Worm (Caenorhabditis elegans) whole organism, late embryonic: ENCODE results near the gene hid-1.

Experiments used
- K02D7.2 ChIP-seq: sonication (generic microtip); optimal IDR thresholded peaks from 2 replicates; lab custom pipeline; 2017; ENCODE audit warnings: mild to moderate bottlenecking, missing genetic modification characterization, missing compliant biosample characterization
- K09A11.1 ChIP-seq: sonication (generic microtip); optimal IDR thresholded peaks from 2 replicates; lab custom pipeline; 2017; ENCODE audit warnings: antibody characterized with exemption, mild to moderate bottlenecking, missing genetic modification characterization, missing compliant biosample characterization; ENCODE audit not compliant: insufficient read depth
- T23F11.4 ChIP-seq: fragments of 200-800 bp; sonication (Bioruptor generic); optimal IDR thresholded peaks from 2 replicates; lab custom pipeline; 2018; ENCODE audit warnings: mild to moderate bottlenecking, missing genetic modification characterization, missing compliant biosample characterization
- ahr-1 ChIP-seq: sonication (generic microtip); optimal IDR thresholded peaks from 2 replicates; lab custom pipeline; 2016; ENCODE audit warnings: missing genetic modification characterization, missing compliant biosample characterization
- ama-1 ChIP-seq: fragments of 150-350 bp; optimal IDR thresholded peaks from 2 replicates; lab custom pipeline; 2014
- ceh-18 ChIP-seq: sonication (generic microtip); optimal IDR thresholded peaks from 2 replicates; lab custom pipeline; 2016; ENCODE audit warnings: missing genetic modification characterization, missing compliant biosample characterization
- ceh-22 ChIP-seq: sonication (generic microtip); optimal IDR thresholded peaks from 2 replicates; lab custom pipeline; 2017; ENCODE audit warnings: missing biosample characterization, missing genetic modification characterization
- ceh-30 ChIP-seq: fragments of 150-350 bp; optimal IDR thresholded peaks from 2 replicates; lab custom pipeline; 2014; ENCODE audit warnings: missing biosample characterization, missing genetic modification characterization
- ceh-34 ChIP-seq: sonication (generic microtip); optimal IDR thresholded peaks from 2 replicates; lab custom pipeline; 2016; ENCODE audit warnings: mild to moderate bottlenecking, missing genetic modification characterization, missing compliant biosample characterization
- ceh-45 ChIP-seq: fragments of 200-800 bp; sonication (Bioruptor generic); IDR thresholded peaks from 2 replicates; pipeline ENCODE4 v1.3.6; 2022; ENCODE audit warnings: missing genetic modification reagents, missing genetic modification characterization, missing compliant biosample characterization
- ceh-48 ChIP-seq: sonication (generic microtip); optimal IDR thresholded peaks from 2 replicates; lab custom pipeline; 2016; ENCODE audit warnings: missing genetic modification characterization, inconsistent platforms, missing compliant biosample characterization
- ceh-9 ChIP-seq: sonication (generic microtip); optimal IDR thresholded peaks from 2 replicates; lab custom pipeline; 2016; ENCODE audit warnings: mild to moderate bottlenecking, missing genetic modification characterization, inconsistent platforms, missing compliant biosample characterization
- dve-1 ChIP-seq: sonication (generic microtip); optimal IDR thresholded peaks from 2 replicates; lab custom pipeline; 2017; ENCODE audit warnings: antibody characterized with exemption, mild to moderate bottlenecking, missing genetic modification characterization, missing compliant biosample characterization
- elt-2 ChIP-seq: sonication (generic microtip); optimal IDR thresholded peaks from 2 replicates; lab custom pipeline; 2016; ENCODE audit warnings: missing genetic modification reagents, missing genetic modification characterization, missing compliant biosample characterization
- elt-4 ChIP-seq: sonication (generic microtip); optimal IDR thresholded peaks from 2 replicates; lab custom pipeline; 2016; ENCODE audit warnings: missing genetic modification characterization, missing compliant biosample characterization
- fkh-6 ChIP-seq: sonication (generic microtip); optimal IDR thresholded peaks from 2 replicates; lab custom pipeline; 2016; ENCODE audit warnings: missing genetic modification characterization, missing compliant biosample characterization
- gmeb-2 ChIP-seq: sonication (generic microtip); optimal IDR thresholded peaks from 2 replicates; lab custom pipeline; 2016; ENCODE audit warnings: missing genetic modification characterization, inconsistent platforms, missing compliant biosample characterization
- hlh-8 ChIP-seq: sonication (generic microtip); optimal IDR thresholded peaks from 2 replicates; lab custom pipeline; 2016; ENCODE audit warnings: missing genotype, missing genetic modification characterization, missing compliant biosample characterization
- mec-3 ChIP-seq: sonication (generic microtip); optimal IDR thresholded peaks from 2 replicates; lab custom pipeline; 2016; ENCODE audit warnings: borderline replicate concordance, missing genetic modification characterization, missing compliant biosample characterization
- nhr-11 ChIP-seq: fragments of 150-350 bp; optimal IDR thresholded peaks from 2 replicates; lab custom pipeline; 2014; ENCODE audit warnings: missing biosample characterization, missing genetic modification characterization
- nhr-232 ChIP-seq: sonication (generic microtip); optimal IDR thresholded peaks from 2 replicates; lab custom pipeline; 2016; ENCODE audit warnings: missing genetic modification characterization, missing compliant biosample characterization
- odd-2 ChIP-seq: sonication (generic microtip); optimal IDR thresholded peaks from 2 replicates; lab custom pipeline; 2017; ENCODE audit warnings: antibody characterized with exemption, mild to moderate bottlenecking, missing genetic modification characterization, missing compliant biosample characterization
- pax-1 ChIP-seq: fragments of 150-350 bp; optimal IDR thresholded peaks from 2 replicates; lab custom pipeline; 2014; ENCODE audit warnings: missing biosample characterization, missing genetic modification characterization
- pha-2 ChIP-seq: sonication (generic microtip); optimal IDR thresholded peaks from 2 replicates; lab custom pipeline; 2017; ENCODE audit warnings: mild to moderate bottlenecking, missing genetic modification characterization, missing compliant biosample characterization
- pqm-1 ChIP-seq: sonication (generic microtip); optimal IDR thresholded peaks from 2 replicates; lab custom pipeline; 2016; ENCODE audit warnings: missing genetic modification characterization, missing compliant biosample characterization
- pros-1 ChIP-seq: fragments of 150-350 bp; optimal IDR thresholded peaks from 2 replicates; lab custom pipeline; 2014; ENCODE audit warnings: missing biosample characterization, missing genetic modification reagents, missing genetic modification characterization
- ref-2 ChIP-seq: sonication (generic microtip); optimal IDR thresholded peaks from 2 replicates; lab custom pipeline; 2016; ENCODE audit warnings: missing genetic modification characterization, missing compliant biosample characterization
- rnt-1 ChIP-seq: sonication (generic microtip); optimal IDR thresholded peaks from 2 replicates; lab custom pipeline; 2016; ENCODE audit warnings: missing genetic modification characterization, missing compliant biosample characterization
- sdc-2 ChIP-seq: sonication (generic microtip); optimal IDR thresholded peaks from 2 replicates; lab custom pipeline; 2016; ENCODE audit warnings: missing genotype, missing genetic modification characterization, missing compliant biosample characterization
- sox-2 ChIP-seq: fragments of 200-800 bp; sonication (Bioruptor generic); IDR thresholded peaks from 2 replicates; pipeline ENCODE4 v1.3.6; 2022; ENCODE audit warnings: missing genetic modification reagents, missing genetic modification characterization, missing compliant biosample characterization
- sox-4 ChIP-seq: sonication (generic microtip); optimal IDR thresholded peaks from 2 replicates; lab custom pipeline; 2017; ENCODE audit warnings: mild to moderate bottlenecking, missing genetic modification characterization, inconsistent platforms, missing compliant biosample characterization
- tbx-7 ChIP-seq: sonication (generic microtip); optimal IDR thresholded peaks from 2 replicates; lab custom pipeline; 2016; ENCODE audit warnings: missing genotype, missing genetic modification characterization, missing compliant biosample characterization
- ttx-3 ChIP-seq: sonication (generic microtip); optimal IDR thresholded peaks from 2 replicates; lab custom pipeline; 2016; ENCODE audit warnings: missing genetic modification reagents, missing genetic modification characterization, missing compliant biosample characterization
- unc-3 ChIP-seq, 2 experiments: fragments of 200-800 bp in 1 of 2; sonication (Bioruptor generic) in 1 of 2; sonication (generic microtip) in 1 of 2; conservative IDR thresholded peaks in 1 of 2; optimal IDR thresholded peaks in 1 of 2; 2 replicates each; pipeline versions ENCODE4 v1.3.6 to Lab custom; 2016 to 2022; ENCODE audit warnings: missing compliant biosample characterization in 2 of 2, missing genetic modification characterization in 2 of 2, missing genetic modification reagents in 1 of 2
- unc-42 ChIP-seq: sonication (generic microtip); optimal IDR thresholded peaks from 2 replicates; lab custom pipeline; 2016; ENCODE audit warnings: missing genotype, missing genetic modification characterization, missing compliant biosample characterization
- zip-5 ChIP-seq: sonication (generic microtip); optimal IDR thresholded peaks from 2 replicates; lab custom pipeline; 2016; ENCODE audit warnings: missing genetic modification characterization, missing compliant biosample characterization

hid-1 gene

DNA sequence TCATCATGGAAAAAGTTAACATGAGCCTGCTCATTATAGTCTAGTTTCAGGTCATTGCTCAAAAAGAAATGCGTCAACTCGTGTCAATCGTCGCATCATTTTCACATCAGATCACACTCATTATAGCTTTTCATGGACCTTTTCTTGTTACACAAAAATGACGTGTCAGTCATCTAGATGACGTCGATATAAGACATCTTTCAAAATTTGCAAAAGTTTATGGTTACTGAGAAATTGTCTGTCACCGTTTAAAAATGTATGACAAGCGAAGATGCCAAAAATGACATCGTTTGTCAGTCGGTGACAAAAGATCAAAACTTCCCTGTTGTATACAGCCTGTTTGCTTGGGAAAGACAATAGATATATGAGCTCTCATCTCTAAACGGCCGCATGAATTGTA lies 47.7 kb upstream of the hid-1 start:
- TF ChIP-seq ceh-30 = no peak
- TF ChIP-seq ceh-48 (tag; lab: Kevin White, UChicago) = no peak
- TF ChIP-seq ahr-1 (tag; lab: Kevin White, UChicago) = no peak
- TF ChIP-seq ama-1 (lab: Kevin White, UChicago) = no peak
- no peak for TF ChIP-seq pax-1 (tag; lab: Kevin White, UChicago)
- no peak for TF ChIP-seq elt-4 (tag; lab: Kevin White, UChicago)
- TF ChIP-seq pros-1 (tag; lab: Kevin White, UChicago) = no peak
- no peak for TF ChIP-seq ceh-18 (tag; lab: Kevin White, UChicago)
- TF ChIP-seq rnt-1 (tag; lab: Kevin White, UChicago) = no peak
- TF ChIP-seq pqm-1 (tag; lab: Kevin White, UChicago) = no peak
- TF ChIP-seq sox-4 (tag; lab: Kevin White, UChicago) = no peak
- no peak for TF ChIP-seq elt-2 (tag; lab: Kevin White, UChicago)

ce11 chrX:2443304-2443703 lies 45.5 kb upstream of the hid-1 start, which contains the start of gene T07D1.3:
Gene T07D1.3 (minus strand): TSS chrX:2443404.
- no peak for TF ChIP-seq hlh-8 (tag; lab: Kevin White, UChicago)
- TF ChIP-seq K02D7.2 (tag; lab: Kevin White, UChicago) = no peak
- TF ChIP-seq ceh-9 (tag; lab: Kevin White, UChicago) = no peak
- TF ChIP-seq zip-5 (tag; lab: Kevin White, UChicago) = no peak
- TF ChIP-seq pha-2 (tag; lab: Kevin White, UChicago) = no peak
- TF ChIP-seq dve-1 (tag; lab: Kevin White, UChicago) = no peak
- TF ChIP-seq elt-4 (tag; lab: Kevin White, UChicago) = no peak
- TF ChIP-seq ceh-22 = no peak
- TF ChIP-seq ceh-34 (tag; lab: Kevin White, UChicago) = no peak
- no peak for TF ChIP-seq gmeb-2
- TF ChIP-seq pros-1 (tag; lab: Kevin White, UChicago) = no peak
- no peak for TF ChIP-seq mec-3 (tag; lab: Kevin White, UChicago)
- no peak for TF ChIP-seq unc-3 (GFP tag; conservative IDR thresholded peaks at IDR 0.05; lab: Robert Waterston, UW)
- no peak for TF ChIP-seq unc-3 (tag; optimal IDR thresholded peaks at IDR 0.05; lab: Kevin White, UChicago)
- TF ChIP-seq ceh-18 (tag; lab: Kevin White, UChicago) = no peak
- TF ChIP-seq ceh-48 (tag; lab: Kevin White, UChicago) = no peak
- no peak for TF ChIP-seq ceh-30

DNA sequence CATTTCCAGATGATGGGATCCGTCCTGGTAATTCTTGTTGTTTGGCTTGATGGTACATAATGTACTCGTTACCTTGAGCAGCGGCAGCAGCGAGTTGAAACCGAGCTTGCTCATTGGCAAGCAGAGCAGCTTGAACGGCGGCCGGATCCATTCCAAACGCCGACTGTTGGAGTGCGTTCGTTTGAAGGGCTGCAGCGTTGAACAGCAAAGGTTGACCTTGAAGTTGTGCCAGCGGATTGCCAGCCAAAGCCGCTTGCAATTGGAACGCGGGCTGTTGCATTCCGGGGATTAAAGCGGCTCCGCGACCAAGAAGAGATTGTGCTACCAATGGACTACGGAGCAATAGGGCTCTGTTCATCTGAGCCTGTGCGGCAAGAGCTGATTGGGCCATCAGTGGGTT lies 42.7 kb upstream of the hid-1 start:
- TF ChIP-seq pqm-1 (tag; lab: Kevin White, UChicago) = no peak
- no peak for TF ChIP-seq nhr-11 (tag; lab: Kevin White, UChicago)
- TF ChIP-seq sdc-2 = no peak
- TF ChIP-seq ref-2 (tag; lab: Kevin White, UChicago) = no peak
- TF ChIP-seq rnt-1 (tag; lab: Kevin White, UChicago) = no peak
- TF ChIP-seq nhr-232 (tag; lab: Kevin White, UChicago) = no peak
- no peak for TF ChIP-seq tbx-7 (tag; lab: Kevin White, UChicago)
- TF ChIP-seq ceh-45 (GFP tag; lab: Robert Waterston, UW) = no peak
- no peak for TF ChIP-seq elt-4 (tag; lab: Kevin White, UChicago)

ce11 chrX:2447214-2447613 lies 41.6 kb upstream of the hid-1 start:
- TF ChIP-seq pha-2 (tag; lab: Kevin White, UChicago) (no peak), ceh-22 (no peak), sox-2 (GFP tag; lab: Robert Waterston, UW) (no peak), hlh-8 (tag; lab: Kevin White, UChicago) (no peak), unc-42 (no peak), K09A11.1 (no peak), ttx-3 (tag; lab: Kevin White, UChicago) (no peak), T23F11.4 (GFP tag; lab: Kevin White, UChicago) (no peak), odd-2 (tag; lab: Kevin White, UChicago) (no peak), pax-1 (tag; lab: Kevin White, UChicago) (no peak), fkh-6 (tag; lab: Kevin White, UChicago) (no peak), zip-5 (tag; lab: Kevin White, UChicago) (no peak)
